Worm (Caenorhabditis elegans): Measurements from ENCODE around the gene ctsa-1.2.

DNA sequence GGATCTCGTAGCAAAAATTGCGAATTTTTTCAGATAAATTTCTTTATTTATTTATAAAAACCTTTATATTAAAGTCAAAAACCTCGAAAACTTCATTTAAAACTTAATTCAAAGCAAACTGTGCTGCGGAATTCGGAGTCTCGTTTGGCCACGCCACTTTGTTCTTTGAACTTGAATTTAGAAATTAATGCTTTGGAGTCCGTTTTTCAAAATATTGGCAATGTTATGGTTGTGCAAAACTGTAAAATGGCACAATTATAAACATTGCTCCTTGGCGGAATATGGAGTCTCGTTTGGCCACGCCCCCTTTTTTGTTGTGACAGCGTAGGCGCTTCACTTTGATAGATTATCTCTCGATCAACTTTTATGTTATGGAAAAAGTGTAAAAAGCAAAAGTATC, 19.6 kb upstream of the ctsa-1.2 start:
- TF ChIP-seq ama-1 (optimal IDR thresholded peaks at IDR 0.05): no peak
- no peak for TF ChIP-seq fos-1 (tag; optimal IDR thresholded peaks at IDR 0.05)
- no peak for TF ChIP-seq nhr-85 (tag)

All from whole organism, L1 larva.